Fruit fly (Drosophila melanogaster): Measurements from ENCODE around the gene CG12078.

Gene CG12078

dm6 chr3L:3239785-3240596 lies 4.1 kb downstream of the CG12078 start:
- peak; percentile 42 for TF ChIP-seq CG17801 (GFP tag; optimal IDR thresholded peaks at IDR 0.05; ENCODE audit: partially characterized antibody)

- no peak for TF ChIP-seq CG17801 (GFP tag; optimal IDR thresholded peaks at IDR 0.05; ENCODE audit: partially characterized antibody)
Observed at dm6 chr3L:3239033-3239752, 4.9 kb downstream of the CG12078 start, which contains the start of gene CG17746. TSS of gene CG17746 (minus strand) at chr3L:3239578.

DNA sequence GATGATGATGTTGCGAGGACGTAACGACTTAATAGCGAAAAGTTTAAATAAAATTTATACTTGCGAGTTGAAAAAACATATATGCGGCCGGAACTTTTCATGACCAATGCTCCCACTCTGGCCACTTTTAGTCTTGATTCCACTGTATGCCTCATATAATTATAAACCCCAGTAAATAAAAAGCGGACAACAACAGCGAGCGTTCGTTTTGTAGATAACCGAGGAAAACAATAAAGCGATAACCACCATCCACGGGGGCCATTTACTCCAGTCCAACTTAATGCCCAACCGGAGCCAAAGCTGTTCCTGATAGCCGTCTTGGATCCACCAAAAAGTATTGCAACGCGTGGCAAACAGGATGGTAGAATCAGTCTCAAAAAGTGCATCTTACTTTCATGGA lies 7.8 kb downstream of the CG12078 start:
- peak; percentile 22 for TF ChIP-seq CG17801 (GFP tag; optimal IDR thresholded peaks at IDR 0.05; ENCODE audit: partially characterized antibody)

dm6 chr3L:3226458-3226783 lies 17.7 kb downstream of the CG12078 start:
- no peak for TF ChIP-seq CG17801 (GFP tag; optimal IDR thresholded peaks at IDR 0.05; ENCODE audit: partially characterized antibody)

DNA sequence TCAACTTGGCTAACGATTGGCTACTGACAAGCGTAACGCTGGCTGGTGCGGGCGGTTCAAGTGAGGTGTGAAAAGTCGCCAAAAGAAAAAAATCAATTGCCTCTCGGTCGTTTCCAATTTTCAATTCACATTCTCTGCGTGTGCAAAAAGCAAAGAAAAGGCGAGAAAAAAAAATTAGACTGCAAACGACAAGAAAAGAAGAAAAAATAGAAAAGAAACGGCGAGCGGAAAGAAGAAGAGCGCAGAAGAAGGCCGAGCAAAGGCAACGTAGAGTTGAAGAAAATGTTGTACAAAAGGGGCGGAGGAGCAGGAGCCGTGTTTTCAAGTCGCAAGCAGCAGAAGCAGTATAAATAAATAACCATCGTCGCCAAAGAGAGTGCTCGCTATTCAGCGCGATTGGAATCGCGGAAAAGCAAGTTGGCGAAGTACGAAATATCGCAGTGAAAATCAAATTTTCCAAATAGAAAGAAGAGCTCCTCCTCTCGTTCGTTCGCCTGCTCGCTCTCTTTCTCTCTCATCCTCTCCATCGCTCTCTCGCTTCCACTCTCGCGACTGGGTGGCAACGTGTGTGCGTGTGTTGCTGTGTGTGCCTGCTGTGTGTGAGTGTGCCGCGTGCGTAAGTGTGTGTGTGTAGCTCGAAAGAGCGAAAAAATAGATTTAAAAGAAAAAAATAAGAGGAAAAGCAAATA lies 18.2 kb downstream of the CG12078 start:
- no peak for TF ChIP-seq CG17801 (GFP tag; optimal IDR thresholded peaks at IDR 0.05; ENCODE audit: partially characterized antibody)

dm6 chr3L:3224740-3225719 lies 19.1 kb downstream of the CG12078 start, which contains the start of gene Larp4B:
TSS of gene Larp4B (plus strand) at chr3L:3224838.
- TF ChIP-seq CG17801 (GFP tag; optimal IDR thresholded peaks at IDR 0.05; ENCODE audit: partially characterized antibody) = no peak

dm6 chr3L:3223390-3223914 lies 20.6 kb downstream of the CG12078 start:
- no peak for TF ChIP-seq CG17801 (GFP tag; optimal IDR thresholded peaks at IDR 0.05; ENCODE audit: partially characterized antibody)

- peak; percentile 85 for TF ChIP-seq CG17801 (GFP tag; optimal IDR thresholded peaks at IDR 0.05; ENCODE audit: partially characterized antibody)
Observed at dm6 chr3L:3222643-3223389, 21.3 kb downstream of the CG12078 start, which contains the start of the genes RpL28 and eIF1. TSS of gene RpL28 (minus strand) at chr3L:3222960. TSS of gene eIF1 (plus strand) at chr3L:3223341.

- no peak for TF ChIP-seq CG17801 (GFP tag; optimal IDR thresholded peaks at IDR 0.05; ENCODE audit: partially characterized antibody)
Observed at dm6 chr3L:3218859-3219258, 25.2 kb downstream of the CG12078 start, which contains the start of the genes hob and nSMase. TSS of gene hob (minus strand) at chr3L:3218920. TSS of gene nSMase (plus strand) at chr3L:3219156.

DNA sequence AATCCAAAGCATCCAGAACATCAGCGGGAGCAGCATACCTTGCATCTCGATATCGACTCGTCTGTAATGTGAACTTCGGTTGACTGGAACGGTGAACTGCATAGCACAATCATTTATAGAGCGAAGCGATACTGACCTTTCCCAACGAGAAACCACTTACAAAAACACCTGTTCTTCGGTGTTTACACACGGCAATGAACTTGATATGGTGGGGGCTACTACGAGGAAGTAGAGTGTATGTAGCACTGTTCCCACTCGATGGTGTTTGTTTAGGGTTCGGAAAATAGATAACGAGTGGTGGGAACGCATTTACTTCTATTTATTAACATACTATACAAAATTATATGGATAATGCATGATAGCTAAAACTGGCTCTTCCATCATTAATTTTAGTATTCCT lies 35.2 kb downstream of the CG12078 start, which contains the start of the genes CG32269 and CG32270:
TSS of gene CG32269 (minus strand) at position 91 of the 400 bp plus-strand sequence.
TSS of gene CG32270 (minus strand) at position 91 of the 400 bp plus-strand sequence.
- TF ChIP-seq CG17801 (GFP tag; optimal IDR thresholded peaks at IDR 0.05; ENCODE audit: partially characterized antibody) = no peak

- no peak for TF ChIP-seq CG17801 (GFP tag; optimal IDR thresholded peaks at IDR 0.05; ENCODE audit: partially characterized antibody)
Observed at dm6 chr3L:3206263-3206662, 37.8 kb downstream of the CG12078 start, which contains the start of gene CG33160. TSS of gene CG33160 (minus strand) at chr3L:3206363.

DNA sequence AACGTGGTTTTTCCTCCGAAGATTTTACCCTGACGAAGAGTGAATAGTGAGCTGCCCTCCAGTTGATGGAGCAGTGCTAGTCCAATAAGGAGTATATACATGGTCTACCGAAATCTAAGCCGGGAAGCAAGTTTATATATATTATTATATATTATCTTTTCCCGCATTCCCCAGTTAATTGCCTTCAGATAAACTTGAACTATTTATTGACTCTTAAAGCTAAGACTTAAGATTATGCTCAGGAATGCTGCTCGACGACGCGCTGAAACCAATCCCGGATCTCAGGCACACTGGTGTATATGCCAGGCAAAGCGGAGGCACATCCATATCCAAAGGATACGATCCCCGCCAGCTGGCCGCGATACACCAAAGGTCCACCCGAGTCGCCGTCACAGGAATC lies 38.7 kb downstream of the CG12078 start, which contains the start of gene CG32277:
TSS of gene CG32277 (minus strand) at position 101 of the 400 bp plus-strand sequence.
- no peak for TF ChIP-seq CG17801 (GFP tag; optimal IDR thresholded peaks at IDR 0.05; ENCODE audit: partially characterized antibody)

DNA sequence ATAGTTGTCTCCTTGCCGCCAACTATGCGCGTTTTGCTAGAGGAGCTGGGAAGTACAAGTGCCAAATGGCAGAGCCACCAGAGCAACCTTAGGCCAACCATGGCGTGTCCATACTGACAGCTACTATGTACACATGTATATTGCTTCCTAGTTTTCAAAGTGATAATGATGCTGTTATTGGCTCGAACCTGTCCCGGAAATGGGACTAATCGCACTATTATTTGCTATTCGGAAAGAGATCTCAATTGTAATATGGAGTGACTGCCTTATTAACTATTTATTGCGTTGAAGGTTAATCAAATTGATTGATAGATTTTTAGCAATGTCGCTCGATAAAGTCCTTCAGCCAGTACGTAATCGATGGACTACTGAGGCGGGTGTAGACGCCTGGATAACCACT lies 39.7 kb downstream of the CG12078 start, which contains the start of gene CG33159:
TSS of gene CG33159 (minus strand) at position 101 of the 400 bp plus-strand sequence.
- TF ChIP-seq CG17801 (GFP tag; optimal IDR thresholded peaks at IDR 0.05; ENCODE audit: partially characterized antibody) = no peak
